Worm (Caenorhabditis elegans) whole organism, late embryonic: ENCODE data around the gene W08E12.4.

ENCODE experiments used
- ceh-31 ChIP-seq: sonication (generic microtip); optimal IDR thresholded peaks from 2 replicates; lab custom pipeline; 2016; ENCODE audit warnings: missing genetic modification characterization, missing compliant biosample characterization
- ceh-6 ChIP-seq: fragments of 200-800 bp; sonication (Bioruptor generic); optimal IDR thresholded peaks from 2 replicates; lab custom pipeline; 2018; ENCODE audit warnings: mild to moderate bottlenecking, missing genetic modification characterization, missing compliant biosample characterization
- dve-1 ChIP-seq: sonication (generic microtip); optimal IDR thresholded peaks from 2 replicates; lab custom pipeline; 2017; ENCODE audit warnings: antibody characterized with exemption, mild to moderate bottlenecking, missing genetic modification characterization, missing compliant biosample characterization
- hlh-13 ChIP-seq: fragments of 200-800 bp; sonication (Bioruptor generic); optimal IDR thresholded peaks from 2 replicates; lab custom pipeline; 2018; ENCODE audit warnings: mild to moderate bottlenecking, missing genetic modification characterization, missing compliant biosample characterization
- hlh-30 ChIP-seq: sonication (generic microtip); optimal IDR thresholded peaks from 2 replicates; lab custom pipeline; 2017; ENCODE audit warnings: antibody characterized with exemption, missing genetic modification characterization, missing compliant biosample characterization; ENCODE audit not compliant: insufficient read depth
- pqm-1 ChIP-seq: sonication (generic microtip); optimal IDR thresholded peaks from 2 replicates; lab custom pipeline; 2016; ENCODE audit warnings: missing genetic modification characterization, missing compliant biosample characterization
- tbx-7 ChIP-seq: sonication (generic microtip); optimal IDR thresholded peaks from 2 replicates; lab custom pipeline; 2016; ENCODE audit warnings: missing genotype, missing genetic modification characterization, missing compliant biosample characterization

DNA sequence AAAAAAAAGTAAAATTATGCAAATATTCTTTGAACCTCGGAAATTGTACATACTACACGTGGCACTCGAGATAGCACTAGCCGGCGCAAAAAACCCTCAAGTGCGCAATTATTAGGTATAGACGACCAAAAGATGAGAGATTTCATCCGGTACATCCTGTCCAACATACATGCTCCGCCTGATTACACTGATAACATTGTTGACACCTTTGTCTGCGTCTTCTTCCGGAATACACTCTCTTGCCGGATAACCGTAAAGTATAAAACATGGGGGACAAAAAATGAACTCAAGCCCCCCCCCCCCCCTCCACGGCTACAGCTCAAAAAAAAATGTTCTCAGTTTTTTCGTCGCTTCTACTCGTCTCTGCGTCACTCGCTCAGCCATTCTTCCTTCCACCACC is 3.9 kb upstream of the W08E12.4 start, which contains the start of gene W08E12.6:
- no peak for TF ChIP-seq ceh-6 (GFP tag; lab: Kevin White, UChicago)
- TF ChIP-seq pqm-1 (tag; lab: Kevin White, UChicago) = no peak
- TF ChIP-seq hlh-30 (tag; lab: Kevin White, UChicago) = no peak
- TF ChIP-seq ceh-31 (tag; lab: Kevin White, UChicago) = no peak
- TF ChIP-seq hlh-13 = no peak
- TF ChIP-seq tbx-7 (tag; lab: Kevin White, UChicago) = no peak
- no peak for TF ChIP-seq dve-1 (tag; lab: Kevin White, UChicago)
